Worm (Caenorhabditis elegans) whole organism, young adult: ENCODE results near the gene pap-2.

Experiments
- F37B4.10 ChIP-seq: fragments of 200-800 bp; sonication (Bioruptor generic); IDR thresholded peaks from 2 replicates; pipeline ENCODE4 v1.3.6; 2022; ENCODE audit warnings: missing genetic modification characterization, missing compliant biosample characterization
- ama-1 ChIP-seq, 3 experiments: fragments of 150-350 bp in 1 of 3; sonication (generic microtip) in 2 of 3; optimal IDR thresholded peaks; 2 replicates each; lab custom pipeline; 2014 to 2018; ENCODE audit warnings: missing biosample characterization in 2 of 3, missing genetic modification characterization in 2 of 3, missing genetic modification reagents in 2 of 3
- attf-5 ChIP-seq: fragments of 200-800 bp; sonication (Bioruptor generic); optimal IDR thresholded peaks from 2 replicates; lab custom pipeline; 2018; ENCODE audit warnings: mild to moderate bottlenecking, missing genetic modification characterization, missing compliant biosample characterization
- ceh-27 ChIP-seq: fragments of 200-800 bp; sonication (Bioruptor generic); optimal IDR thresholded peaks from 2 replicates; lab custom pipeline; 2018; ENCODE audit warnings: mild to moderate bottlenecking, missing genetic modification characterization, moderate library complexity, missing compliant biosample characterization
- fkh-3 ChIP-seq: sonication (generic microtip); optimal IDR thresholded peaks from 2 replicates; lab custom pipeline; 2016; ENCODE audit warnings: mild to moderate bottlenecking, missing genetic modification characterization, missing compliant biosample characterization
- him-1 ChIP-seq: sonication (generic microtip); optimal IDR thresholded peaks from 2 replicates; lab custom pipeline; 2016; ENCODE audit warnings: missing genotype, missing genetic modification reagents, missing genetic modification characterization, missing compliant biosample characterization
- lin-26 ChIP-seq: fragments of 200-800 bp; sonication (Bioruptor generic); IDR thresholded peaks from 2 replicates; pipeline ENCODE4 v1.3.6; 2022; ENCODE audit warnings: missing genetic modification reagents, missing genetic modification characterization, missing compliant biosample characterization
- nfyb-1 ChIP-seq: fragments of 200-800 bp; sonication (Bioruptor generic); IDR thresholded peaks from 2 replicates; pipeline ENCODE4 v1.3.6; 2022; ENCODE audit warnings: missing genetic modification reagents, missing genetic modification characterization, missing compliant biosample characterization
- nhr-90 ChIP-seq: sonication (generic microtip); optimal IDR thresholded peaks from 2 replicates; lab custom pipeline; 2016; ENCODE audit warnings: missing genotype, mild to moderate bottlenecking, missing genetic modification characterization, missing compliant biosample characterization
- pbrm-1 ChIP-seq: fragments of 200-800 bp; sonication (Bioruptor generic); IDR thresholded peaks from 2 replicates; pipeline ENCODE4 v1.3.6; 2022; ENCODE audit warnings: missing genetic modification reagents, missing genetic modification characterization, missing compliant biosample characterization
- pha-4 ChIP-seq: fragments of 150-350 bp; sonication (generic microtip); optimal IDR thresholded peaks from 2 replicates; lab custom pipeline; 2014; ENCODE audit warnings: missing biosample characterization, missing genetic modification reagents, missing genetic modification characterization
- snpc-4 ChIP-seq, 5 experiments: fragments of 150-350 bp in 1 of 5; sonication (generic microtip) in 4 of 5; optimal IDR thresholded peaks; 2 replicates each; lab custom pipeline; 2014 to 2018; ENCODE audit warnings: missing genetic modification characterization in 5 of 5, missing biosample characterization in 3 of 5, antibody characterized with exemption in 2 of 5, mild to moderate bottlenecking in 2 of 5, missing compliant biosample characterization in 2 of 5, missing genotype in 2 of 5, moderate library complexity in 2 of 5, missing genetic modification reagents in 1 of 5
- unc-62 ChIP-seq: fragments of 150-350 bp; optimal IDR thresholded peaks from 2 replicates; lab custom pipeline; 2014; ENCODE audit warnings: missing biosample characterization, missing genetic modification reagents, missing genetic modification characterization

ce11 chrII:9601069-9601468, 8.1 kb downstream of the pap-2 start:
- TF ChIP-seq snpc-4 (GFP tag; optimal IDR thresholded peaks at IDR 0.05; lab: Kevin White, UChicago) (no peak), snpc-4 (tag; optimal IDR thresholded peaks at IDR 0.05; lab: Kevin White, UChicago) (no peak), nhr-90 (tag; lab: Kevin White, UChicago) (no peak), fkh-3 (no peak), ceh-27 (GFP tag; lab: Kevin White, UChicago) (no peak), unc-62 (GFP tag; lab: Kevin White, UChicago) (no peak), pbrm-1 (GFP tag; lab: Robert Waterston, UW) (no peak), nfyb-1 (GFP tag; lab: Robert Waterston, UW) (no peak; the same call in 1 of the 2 replicates), ama-1 (optimal IDR thresholded peaks at IDR 0.05; lab: Kevin White, UChicago) (peak; percentile 84), ama-1 (GFP tag; optimal IDR thresholded peaks at IDR 0.05; lab: Kevin White, UChicago) (no peak), attf-5 (GFP tag; lab: Kevin White, UChicago) (no peak), pha-4 (tag; lab: Kevin White, UChicago) (no peak), lin-26 (GFP tag; lab: Robert Waterston, UW) (no peak), him-1 (tag; lab: Kevin White, UChicago) (no peak), F37B4.10 (GFP tag; lab: Robert Waterston, UW) (no peak)
